Worm (Caenorhabditis elegans): Measurements from ENCODE around the gene glb-23.

DNA sequence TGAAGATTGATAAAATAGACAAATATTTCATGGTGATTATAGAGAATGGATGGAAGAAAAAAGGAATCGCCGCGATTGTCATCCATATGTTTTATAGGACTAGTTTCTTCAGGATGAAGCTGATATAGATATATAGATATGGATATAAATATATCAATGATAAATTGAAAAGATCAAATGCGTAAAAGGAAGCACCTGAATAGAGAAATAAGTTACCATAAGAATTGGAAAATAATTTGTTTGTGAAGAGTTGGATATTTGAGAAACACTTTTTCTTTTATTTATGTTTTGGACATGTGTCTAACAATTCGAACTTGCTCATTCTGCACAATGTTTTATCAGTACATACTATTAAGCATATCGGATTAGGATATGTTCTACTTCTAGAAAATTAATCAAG is 31.3 kb downstream of the glb-23 start, which contains the start of gene C42D4.13:
- no peak for TF ChIP-seq pat-9 (tag; optimal IDR thresholded peaks at IDR 0.05)
- TF ChIP-seq unc-42 (tag; optimal IDR thresholded peaks at IDR 0.05): no peak
- TF ChIP-seq unc-3 (GFP tag; conservative IDR thresholded peaks at IDR 0.05): no peak
- TF ChIP-seq unc-3 (tag; optimal IDR thresholded peaks at IDR 0.05): no peak
- TF ChIP-seq pag-3 (tag; optimal IDR thresholded peaks at IDR 0.05; ENCODE audit: borderline replicate concordance): no peak
- no peak for TF ChIP-seq pha-2 (tag; optimal IDR thresholded peaks at IDR 0.05)
- no peak for TF ChIP-seq sox-4 (tag; optimal IDR thresholded peaks at IDR 0.05)
- TF ChIP-seq pha-4 (tag; optimal IDR thresholded peaks at IDR 0.05): no peak
- no peak for TF ChIP-seq nhr-11 (tag; optimal IDR thresholded peaks at IDR 0.05)
- no peak for TF ChIP-seq unc-55 (GFP tag; optimal IDR thresholded peaks at IDR 0.05)
- TF ChIP-seq nfya-1 (tag; optimal IDR thresholded peaks at IDR 0.05): no peak
- no peak for TF ChIP-seq fax-1 (tag; optimal IDR thresholded peaks at IDR 0.05)
